Worm (Caenorhabditis elegans) whole organism, early embryonic: ENCODE data around the gene stdh-3.

Experiments
- ama-1 ChIP-seq: fragments of 150-350 bp; optimal IDR thresholded peaks from 2 replicates; lab custom pipeline; 2014
- ceh-36 ChIP-seq: sonication (generic microtip); optimal IDR thresholded peaks from 2 replicates; lab custom pipeline; 2016; ENCODE audit warnings: missing genetic modification characterization, inconsistent platforms, missing compliant biosample characterization
- flt-1 ChIP-seq: fragments of 200-800 bp; sonication (Bioruptor generic); IDR thresholded peaks from 2 replicates; pipeline ENCODE4 v1.3.6; 2022; ENCODE audit warnings: missing genetic modification characterization, missing compliant biosample characterization

DNA sequence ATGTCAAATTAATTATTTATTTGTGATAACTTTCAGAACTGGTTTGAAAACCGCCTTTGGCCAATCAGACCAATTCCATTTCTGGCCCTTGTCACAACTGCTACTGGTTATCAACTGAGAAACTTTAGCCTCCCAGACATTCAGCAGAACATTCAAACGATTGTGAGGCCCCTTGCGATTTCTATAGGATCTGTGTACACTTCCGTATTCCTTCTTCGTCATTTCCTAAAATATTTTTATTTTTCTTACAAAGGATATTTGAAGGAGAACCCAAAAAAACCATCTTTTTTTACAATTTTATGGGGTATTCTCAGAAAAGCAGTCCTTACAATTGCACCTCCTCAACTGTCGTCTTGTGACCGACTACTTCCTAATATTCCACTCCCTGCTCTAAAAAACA is 31.1 kb upstream of the stdh-3 start:
- TF ChIP-seq ama-1 (lab: Kevin White, UChicago) (no peak), ceh-36 (tag; lab: Kevin White, UChicago) (no peak), flt-1 (no peak)
